Worm (Caenorhabditis elegans): ENCODE results near the gene F19B10.1.

- no peak for TF ChIP-seq ceh-6 (GFP tag; optimal IDR thresholded peaks at IDR 0.05)
- TF ChIP-seq che-1 (tag; optimal IDR thresholded peaks at IDR 0.05): no peak
- TF ChIP-seq tbx-2 (tag; optimal IDR thresholded peaks at IDR 0.05): no peak
Observed at ce11 chrII:3675176-3675575, 7.8 kb upstream of the F19B10.1 start, which contains the start of gene F19B10.2.
